Fruit fly (Drosophila melanogaster) Kc167 (cell line): Measurements from ENCODE around the gene upSET.

ENCODE experiments used
- Myc ChIP-seq: fragments of >200 bp; optimal IDR thresholded peaks from 2 replicates; lab custom pipeline; 2017; ENCODE audit warnings: missing external identifiers
- Sin3A ChIP-seq: fragments of >200 bp; optimal IDR thresholded peaks from 2 replicates; lab custom pipeline; 2018; ENCODE audit warnings: missing external identifiers
- h ChIP-seq: fragments of >200 bp; optimal IDR thresholded peaks from 3 replicates; lab custom pipeline; 2018; ENCODE audit warnings: missing external identifiers
- insv ChIP-seq: fragments of >200 bp; optimal IDR thresholded peaks from 3 replicates; lab custom pipeline; 2018; ENCODE audit warnings: missing external identifiers
- psq ChIP-seq: fragments of >200 bp; optimal IDR thresholded peaks from 2 replicates; lab custom pipeline; 2017; ENCODE audit warnings: missing external identifiers
- ttk ChIP-seq: sonication (Bioruptor generic); optimal IDR thresholded peaks from 2 replicates; lab custom pipeline; 2017; ENCODE audit warnings: missing external identifiers

- TF ChIP-seq Myc (no peak), insv (no peak), h (lab: Kevin White, UChicago) (no peak), psq (lab: Kevin White, UChicago) (no peak), Sin3A (lab: Kevin White, UChicago) (no peak), ttk (no peak)
These were observed 4.9 kb upstream of the upSET start, which contains the start of gene CG17361 for dm6 chr3L:13996992-13997391.
